Fruit fly (Drosophila melanogaster): ENCODE data around the gene Chchd2.

DNA sequence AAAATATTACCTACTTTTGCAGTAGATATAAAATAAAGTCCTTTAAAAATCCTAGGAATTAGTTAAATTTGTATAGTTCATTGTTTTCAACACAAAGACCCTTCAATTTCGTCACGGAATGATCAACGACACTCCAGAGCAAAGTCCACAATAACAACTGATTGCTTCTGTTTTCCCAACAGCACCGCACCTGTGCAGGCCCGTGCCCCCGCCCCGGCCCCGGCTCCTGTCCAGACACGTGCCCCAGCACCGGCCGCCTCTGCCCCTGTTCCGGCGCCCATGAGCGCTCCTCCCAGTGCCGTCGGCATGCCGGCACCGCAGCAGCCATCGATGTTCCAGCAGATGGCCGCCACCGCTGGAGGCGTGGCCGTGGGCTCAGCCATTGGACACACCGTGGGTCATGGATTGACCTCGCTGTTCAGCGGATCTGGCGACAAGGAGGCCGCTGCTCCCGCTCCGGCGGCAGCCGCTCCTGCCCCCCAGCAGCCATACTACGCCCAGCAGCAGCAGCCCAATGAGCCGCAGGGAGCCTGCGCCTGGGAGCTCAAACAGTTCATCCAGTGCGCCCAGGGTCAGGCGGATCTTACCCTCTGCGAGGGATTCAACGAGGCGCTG, 958 bp downstream of the Chchd2 start:
- no peak for TF ChIP-seq Mio (GFP tag; optimal IDR thresholded peaks at IDR 0.05)
- TF ChIP-seq Rel (GFP tag; optimal IDR thresholded peaks at IDR 0.05): no peak
- no peak for TF ChIP-seq Rel (tag; optimal IDR thresholded peaks at IDR 0.05)
- TF ChIP-seq br (GFP tag; optimal IDR thresholded peaks at IDR 0.05): no peak
- no peak for TF ChIP-seq usp (GFP tag; optimal IDR thresholded peaks at IDR 0.05)
- no peak for TF ChIP-seq lola (GFP tag; optimal IDR thresholded peaks at IDR 0.05)
- TF ChIP-seq Sp1 (GFP tag; optimal IDR thresholded peaks at IDR 0.05): no peak
- no peak for TF ChIP-seq h (GFP tag; optimal IDR thresholded peaks at IDR 0.05)
- no peak for TF ChIP-seq GATAd (GFP tag; optimal IDR thresholded peaks at IDR 0.05)
- no peak for TF ChIP-seq Jra (GFP tag; optimal IDR thresholded peaks at IDR 0.05)

All from whole organism, wandering third instar larva.